Fruit fly (Drosophila melanogaster) Kc167 (cell line): Measurements from ENCODE around the gene CG45218.

Experiments
- Myc ChIP-seq: fragments of >200 bp; optimal IDR thresholded peaks from 2 replicates; lab custom pipeline; 2017; ENCODE audit warnings: missing external identifiers
- Sin3A ChIP-seq: fragments of >200 bp; optimal IDR thresholded peaks from 2 replicates; lab custom pipeline; 2018; ENCODE audit warnings: missing external identifiers
- h ChIP-seq: fragments of >200 bp; optimal IDR thresholded peaks from 3 replicates; lab custom pipeline; 2018; ENCODE audit warnings: missing external identifiers
- insv ChIP-seq: fragments of >200 bp; optimal IDR thresholded peaks from 3 replicates; lab custom pipeline; 2018; ENCODE audit warnings: missing external identifiers
- psq ChIP-seq: fragments of >200 bp; optimal IDR thresholded peaks from 2 replicates; lab custom pipeline; 2017; ENCODE audit warnings: missing external identifiers
- ttk ChIP-seq: sonication (Bioruptor generic); optimal IDR thresholded peaks from 2 replicates; lab custom pipeline; 2017; ENCODE audit warnings: missing external identifiers

CG45218 gene

DNA sequence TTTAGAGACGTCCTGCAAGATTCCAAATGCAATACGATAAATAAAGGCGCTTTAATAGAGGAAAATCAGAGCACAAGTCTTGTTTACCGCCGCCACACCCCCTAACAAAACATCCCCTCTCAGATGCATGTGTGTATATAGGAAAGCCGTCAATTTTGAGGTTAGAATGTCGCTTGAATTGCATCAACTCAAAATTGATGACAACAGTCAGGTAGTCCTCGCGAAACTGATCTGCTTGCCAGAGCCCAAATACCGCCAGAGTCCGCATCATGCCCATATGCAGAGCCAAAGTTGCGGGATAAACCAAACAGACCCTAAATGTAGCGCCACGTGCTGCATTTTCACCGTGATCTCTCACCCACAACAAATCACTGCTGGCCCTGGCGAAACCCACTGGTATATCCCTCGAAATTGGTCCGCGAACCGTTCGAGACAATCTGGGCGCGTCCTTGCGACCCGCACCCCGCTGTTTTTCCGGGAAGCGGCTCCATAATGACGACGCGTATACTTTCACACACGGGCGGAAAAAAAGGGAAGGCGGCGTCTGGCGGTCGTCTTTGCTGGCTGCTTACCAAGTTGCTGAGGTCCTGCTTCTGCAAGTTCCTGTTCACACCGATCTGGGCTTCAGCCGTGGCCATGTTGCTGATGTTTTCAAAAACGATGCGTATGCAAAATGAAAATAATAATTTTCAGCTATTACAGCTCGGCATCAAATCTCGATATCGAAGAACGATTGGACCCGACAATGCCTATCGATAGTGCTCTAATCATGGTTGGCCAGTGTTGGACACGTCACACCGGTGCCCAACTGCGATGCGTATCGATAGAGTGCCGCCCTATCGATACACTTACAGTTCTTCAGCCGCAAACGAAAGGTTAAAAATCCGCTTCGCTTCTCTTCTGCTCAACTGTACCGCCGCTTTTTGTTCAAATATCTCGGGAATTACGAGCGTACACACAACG, 27.6 kb downstream of the CG45218 start, which contains the start of the genes eIF2gamma and Set:
TSS of gene eIF2gamma (minus strand) at position 749 of the 963 bp plus-strand sequence.
TSS of gene Set (plus strand) at position 843 of the 963 bp plus-strand sequence.
- TF ChIP-seq Myc (lab: Kevin White, UChicago) (no peak), ttk (lab: Kevin White, UChicago) (no peak), insv (lab: Kevin White, UChicago) (no peak), h (lab: Kevin White, UChicago) (no peak)

DNA sequence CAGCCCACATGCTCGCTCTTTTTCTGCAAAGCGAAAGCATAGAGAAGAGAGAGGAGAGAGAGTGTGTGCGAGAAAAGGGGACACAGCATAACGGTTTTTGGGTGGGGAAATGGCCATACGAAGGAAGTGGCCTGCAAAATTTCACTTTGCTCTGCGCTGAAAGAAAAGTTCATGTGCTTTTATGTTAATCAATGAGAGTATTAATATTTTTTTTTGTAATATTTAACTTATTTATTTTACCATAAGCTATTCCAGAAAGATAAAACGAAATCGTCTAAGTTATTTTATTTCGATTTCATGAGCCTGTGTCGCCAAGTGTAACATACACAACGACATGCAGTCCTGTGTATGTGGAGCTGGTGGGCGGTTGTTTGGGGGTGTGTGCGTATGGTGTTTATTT, 40.1 kb downstream of the CG45218 start:
- TF ChIP-seq ttk (lab: Kevin White, UChicago): no peak
- no peak for TF ChIP-seq psq
- TF ChIP-seq Myc (lab: Kevin White, UChicago): no peak
- TF ChIP-seq h (lab: Kevin White, UChicago): no peak
- TF ChIP-seq Sin3A (lab: Kevin White, UChicago): no peak
- TF ChIP-seq insv (lab: Kevin White, UChicago): no peak

DNA sequence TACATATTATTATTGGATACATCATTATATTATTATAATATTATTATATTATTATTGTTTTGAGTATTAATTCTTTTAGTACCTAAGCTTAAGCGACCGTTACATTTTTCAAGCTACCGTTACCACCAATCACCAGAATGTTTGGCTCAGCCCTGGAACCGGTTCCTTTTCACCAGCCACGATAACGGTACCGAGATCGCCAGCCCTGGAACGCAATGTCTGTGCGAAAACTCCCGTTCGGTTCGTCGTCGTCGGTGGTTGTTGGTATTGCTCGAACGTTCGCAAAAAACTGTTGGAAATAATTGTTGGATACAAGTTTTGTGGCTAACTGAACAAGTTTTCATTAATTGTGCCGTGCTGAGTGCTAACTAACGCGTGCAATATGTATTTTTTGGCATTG, 40.9 kb downstream of the CG45218 start, which contains the start of gene CG42404:
TSS of gene CG42404 (plus strand) at position 360 of the 400 bp plus-strand sequence.
- TF ChIP-seq psq (no peak), h (lab: Kevin White, UChicago) (no peak)

DNA sequence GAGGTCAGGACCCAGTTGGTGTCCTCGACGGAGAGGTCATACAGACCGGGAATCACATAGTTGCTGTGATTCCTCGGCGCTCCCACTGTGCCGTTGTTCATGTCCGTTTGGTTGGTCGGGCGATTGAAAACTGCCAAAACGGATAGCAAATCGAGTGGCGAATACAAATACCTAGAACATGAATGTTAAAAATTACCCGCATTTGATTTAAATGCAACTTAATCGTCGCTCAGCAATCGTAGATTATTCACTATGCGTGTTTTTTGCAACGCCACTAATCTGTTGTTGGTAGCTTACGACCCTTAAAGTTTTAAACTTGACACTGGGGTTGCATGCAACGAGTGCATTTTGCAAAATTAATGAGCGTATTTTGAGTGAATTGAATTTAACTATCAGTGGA, 41.6 kb downstream of the CG45218 start, which contains the start of gene Amt:
TSS of gene Amt (minus strand) at position 101 of the 400 bp plus-strand sequence.
- TF ChIP-seq psq: no peak
- no peak for TF ChIP-seq h (lab: Kevin White, UChicago)
- TF ChIP-seq Sin3A (lab: Kevin White, UChicago): no peak
- no peak for TF ChIP-seq insv (lab: Kevin White, UChicago)
- no peak for TF ChIP-seq ttk (lab: Kevin White, UChicago)
- TF ChIP-seq Myc (lab: Kevin White, UChicago): no peak

DNA sequence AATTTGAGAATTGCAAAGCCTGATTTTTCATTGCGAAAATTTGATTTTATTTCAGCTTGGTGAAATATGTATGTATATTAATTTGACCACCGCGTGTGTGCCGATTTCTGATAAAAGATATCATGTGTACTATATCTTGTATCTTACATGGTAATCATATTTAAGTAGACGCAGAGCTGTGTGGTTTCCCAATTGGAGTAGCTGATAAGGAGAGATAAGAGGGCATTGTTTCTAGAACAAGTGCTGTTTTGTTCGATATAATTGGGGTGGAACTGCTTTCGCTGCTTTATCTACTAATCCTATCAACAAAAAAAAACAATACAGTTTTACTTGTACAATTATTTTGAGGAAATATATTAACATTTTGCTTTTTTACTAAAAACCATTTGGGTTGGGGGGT, 44.0 kb downstream of the CG45218 start:
- TF ChIP-seq ttk (lab: Kevin White, UChicago) (no peak), Sin3A (lab: Kevin White, UChicago) (no peak), psq (no peak), insv (lab: Kevin White, UChicago) (no peak), Myc (lab: Kevin White, UChicago) (no peak), h (lab: Kevin White, UChicago) (no peak)

DNA sequence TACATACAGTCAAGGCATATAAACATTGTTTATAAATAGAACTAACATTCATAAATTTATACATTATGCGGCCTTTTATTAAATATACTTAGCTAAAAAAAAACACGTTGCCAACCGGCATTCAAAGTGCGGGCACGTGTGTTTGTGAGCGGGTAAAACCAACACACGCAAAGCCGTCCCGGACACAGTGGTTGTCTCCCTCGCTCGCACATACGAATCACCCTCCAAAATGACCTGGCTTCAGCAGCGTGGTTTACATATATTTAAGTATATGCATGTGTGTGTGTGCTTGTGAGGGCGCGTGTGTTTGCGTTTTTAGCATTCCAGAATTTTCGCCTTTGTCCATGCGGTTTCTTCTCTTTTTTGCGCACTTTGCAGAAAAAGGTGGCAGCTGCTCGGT, 47.1 kb downstream of the CG45218 start:
- TF ChIP-seq psq (no peak), Sin3A (lab: Kevin White, UChicago) (no peak), insv (lab: Kevin White, UChicago) (no peak), Myc (lab: Kevin White, UChicago) (no peak), ttk (lab: Kevin White, UChicago) (no peak), h (lab: Kevin White, UChicago) (no peak)

DNA sequence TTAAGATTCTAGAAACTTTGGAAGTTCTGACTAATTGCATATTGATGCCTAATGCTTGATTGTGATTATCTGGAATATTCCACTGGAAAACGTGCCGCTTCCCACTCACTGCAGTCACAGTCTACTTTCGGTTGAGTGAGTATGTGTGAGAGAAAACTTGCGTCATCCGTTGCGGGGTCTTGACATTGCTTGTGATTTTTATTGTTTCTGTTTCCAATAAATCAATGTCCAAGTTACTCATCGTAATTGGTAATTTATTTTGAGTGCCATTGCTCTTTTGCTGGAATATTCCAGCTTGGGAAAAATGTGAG, 47.6 kb downstream of the CG45218 start:
- TF ChIP-seq Myc (lab: Kevin White, UChicago): no peak
- TF ChIP-seq Sin3A (lab: Kevin White, UChicago): no peak
- no peak for TF ChIP-seq h (lab: Kevin White, UChicago)
- TF ChIP-seq insv (lab: Kevin White, UChicago): no peak
- TF ChIP-seq psq: no peak
- no peak for TF ChIP-seq ttk (lab: Kevin White, UChicago)

DNA sequence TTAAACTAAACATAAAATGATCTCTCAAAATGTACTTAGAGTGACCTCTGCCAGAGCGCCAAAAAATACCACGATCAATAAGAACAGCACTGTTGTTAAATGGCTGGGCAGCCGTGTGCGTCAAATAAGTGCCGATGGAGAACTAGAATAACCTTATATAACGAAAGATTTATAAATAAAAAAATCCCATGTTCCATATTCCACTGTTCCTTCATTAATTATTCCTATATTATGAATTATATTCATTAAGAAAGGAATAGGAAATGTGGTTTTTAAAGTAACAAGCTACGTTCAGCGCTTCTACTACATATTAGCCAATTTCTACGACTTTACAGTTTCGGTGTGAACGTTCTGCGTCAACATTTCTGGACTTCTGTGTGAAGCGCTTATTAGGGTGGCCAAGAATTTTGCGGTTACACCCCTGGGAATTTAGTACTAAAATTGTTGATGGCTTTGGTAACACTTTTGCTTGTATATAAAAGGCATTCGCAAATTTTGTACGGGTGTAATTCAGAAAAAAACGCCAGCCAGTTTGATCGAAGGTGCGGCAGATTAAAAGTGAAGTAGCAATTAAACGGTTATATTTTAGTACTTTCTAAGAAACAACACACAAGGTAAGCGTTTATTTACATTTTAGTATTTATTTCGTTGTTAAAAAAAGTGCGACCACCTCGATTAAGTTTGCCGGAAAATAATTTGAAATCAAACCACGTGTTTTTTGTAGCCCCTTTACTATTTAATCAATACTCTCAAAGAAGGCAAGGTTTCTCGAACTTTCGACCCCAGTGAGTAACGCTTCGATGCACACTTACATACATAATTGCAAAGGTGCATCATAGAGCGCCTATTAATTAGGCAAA, 48.2 kb downstream of the CG45218 start, which contains the start of the genes tefu and Hsc70-4:
TSS of gene tefu (minus strand) at position 51 of the 860 bp plus-strand sequence.
TSS of gene Hsc70-4 (plus strand) at position 502 of the 860 bp plus-strand sequence.
- no peak for TF ChIP-seq psq
- TF ChIP-seq insv (lab: Kevin White, UChicago): no peak
- TF ChIP-seq h (lab: Kevin White, UChicago): no peak
- no peak for TF ChIP-seq Myc (lab: Kevin White, UChicago)
- TF ChIP-seq Sin3A (lab: Kevin White, UChicago): no peak
- TF ChIP-seq ttk (lab: Kevin White, UChicago): no peak
